Worm (Caenorhabditis elegans) whole organism, L2 larva: ENCODE measurements around the gene Y116F11A.6.

Experiments
- C34F6.9 ChIP-seq: fragments of 150-350 bp; optimal IDR thresholded peaks from 2 replicates; lab custom pipeline; 2014; ENCODE audit warnings: missing biosample characterization, missing genetic modification characterization
- Y55F3AM.14 ChIP-seq: fragments of 200-800 bp; sonication (Bioruptor generic); optimal IDR thresholded peaks from 2 replicates; lab custom pipeline; 2018; ENCODE audit warnings: mild to moderate bottlenecking, missing genetic modification characterization, missing compliant biosample characterization
- ZK546.5 ChIP-seq: sonication (generic microtip); optimal IDR thresholded peaks from 2 replicates; lab custom pipeline; 2017; ENCODE audit warnings: missing biosample characterization, missing genetic modification characterization
- aly-2 ChIP-seq: fragments of 150-350 bp; optimal IDR thresholded peaks from 2 replicates; lab custom pipeline; 2014; ENCODE audit warnings: missing biosample characterization, missing genetic modification characterization
- ceh-16 ChIP-seq: fragments of 150-350 bp; optimal IDR thresholded peaks from 2 replicates; lab custom pipeline; 2014; ENCODE audit warnings: missing biosample characterization, missing genetic modification characterization
- ceh-82 ChIP-seq: fragments of 150-350 bp; optimal IDR thresholded peaks from 2 replicates; lab custom pipeline; 2014; ENCODE audit warnings: missing biosample characterization, missing genetic modification characterization
- crh-2 ChIP-seq: sonication (generic microtip); optimal IDR thresholded peaks from 2 replicates; lab custom pipeline; 2017; ENCODE audit warnings: missing biosample characterization, missing genetic modification characterization
- egl-27 ChIP-seq: sonication (generic microtip); optimal IDR thresholded peaks from 3 replicates; lab custom pipeline; 2017; ENCODE audit warnings: missing biosample characterization, missing genetic modification reagents, missing genetic modification characterization
- elt-1 ChIP-seq: fragments of 150-350 bp; optimal IDR thresholded peaks from 2 replicates; lab custom pipeline; 2014; ENCODE audit warnings: missing biosample characterization, missing genetic modification characterization
- fos-1 ChIP-seq: fragments of 150-350 bp; optimal IDR thresholded peaks from 2 replicates; lab custom pipeline; 2014; ENCODE audit warnings: missing biosample characterization, missing genetic modification characterization
- gmeb-1 ChIP-seq: fragments of 150-350 bp; optimal IDR thresholded peaks from 2 replicates; lab custom pipeline; 2014; ENCODE audit warnings: missing biosample characterization, missing genetic modification characterization
- lsy-2 ChIP-seq, 2 experiments: fragments of 150-350 bp in 1 of 2; sonication (generic microtip) in 1 of 2; optimal IDR thresholded peaks; 2 replicates each; lab custom pipeline; 2014 to 2017; ENCODE audit warnings: missing biosample characterization in 2 of 2, missing genetic modification characterization in 2 of 2
- mbf-1 ChIP-seq: sonication (generic microtip); optimal IDR thresholded peaks from 2 replicates; lab custom pipeline; 2017; ENCODE audit warnings: missing biosample characterization, missing genetic modification characterization
- mdl-1 ChIP-seq, 2 experiments: fragments of 150-350 bp in 1 of 2; sonication (generic microtip) in 1 of 2; optimal IDR thresholded peaks; 2 replicates each; lab custom pipeline; 2017; ENCODE audit warnings: missing biosample characterization in 2 of 2, missing genetic modification characterization in 2 of 2
- nhr-10 ChIP-seq: sonication (generic microtip); optimal IDR thresholded peaks from 2 replicates; lab custom pipeline; 2017; ENCODE audit warnings: missing biosample characterization, missing genetic modification characterization
- nhr-11 ChIP-seq: fragments of 150-350 bp; optimal IDR thresholded peaks from 2 replicates; lab custom pipeline; 2014; ENCODE audit warnings: missing biosample characterization, missing genetic modification characterization
- nhr-237 ChIP-seq: fragments of 150-350 bp; optimal IDR thresholded peaks from 2 replicates; lab custom pipeline; 2014; ENCODE audit warnings: missing biosample characterization, missing genetic modification characterization
- nhr-25 ChIP-seq: fragments of 150-350 bp; sonication (generic microtip); optimal IDR thresholded peaks from 3 replicates; lab custom pipeline; 2014; ENCODE audit warnings: missing biosample characterization, missing genetic modification characterization
- nhr-6 ChIP-seq: fragments of 150-350 bp; optimal IDR thresholded peaks from 2 replicates; lab custom pipeline; 2014; ENCODE audit warnings: missing biosample characterization, missing genetic modification characterization
- nhr-77 ChIP-seq: fragments of 150-350 bp; optimal IDR thresholded peaks from 2 replicates; lab custom pipeline; 2014; ENCODE audit warnings: missing biosample characterization, missing genetic modification characterization
- peb-1 ChIP-seq: fragments of 150-350 bp; optimal IDR thresholded peaks from 2 replicates; lab custom pipeline; 2014; ENCODE audit warnings: missing biosample characterization, missing genetic modification characterization
- sem-4 ChIP-seq: fragments of 150-350 bp; optimal IDR thresholded peaks from 2 replicates; lab custom pipeline; 2014; ENCODE audit warnings: missing biosample characterization, missing genetic modification reagents, missing genetic modification characterization
- skn-1 ChIP-seq: sonication (generic microtip); optimal IDR thresholded peaks from 2 replicates; lab custom pipeline; 2017; ENCODE audit warnings: missing biosample characterization, missing genetic modification characterization
- sma-9 ChIP-seq, 2 experiments: fragments of 150-350 bp in 1 of 2; sonication (generic microtip) in 1 of 2; optimal IDR thresholded peaks; 2 replicates each; lab custom pipeline; 2014 to 2016; ENCODE audit warnings: missing genetic modification characterization in 2 of 2, mild to moderate bottlenecking in 1 of 2, missing biosample characterization in 1 of 2, missing compliant biosample characterization in 1 of 2, missing genetic modification reagents in 1 of 2, moderate library complexity in 1 of 2
- snpc-4 ChIP-seq: fragments of 150-350 bp; optimal IDR thresholded peaks from 2 replicates; lab custom pipeline; 2014; ENCODE audit warnings: missing biosample characterization, missing genetic modification characterization
- unc-39 ChIP-seq: fragments of 150-350 bp; optimal IDR thresholded peaks from 2 replicates; lab custom pipeline; 2014; ENCODE audit warnings: missing biosample characterization, missing genetic modification characterization
- unc-55 ChIP-seq: fragments of 150-350 bp; sonication (generic microtip); optimal IDR thresholded peaks from 3 replicates; lab custom pipeline; 2014; ENCODE audit warnings: missing biosample characterization, missing genetic modification reagents, missing genetic modification characterization
- ztf-1 ChIP-seq: fragments of 200-800 bp; sonication (Bioruptor generic); conservative IDR thresholded peaks from 2 replicates; pipeline ENCODE4 v1.3.6; 2022; ENCODE audit warnings: missing genetic modification characterization, missing compliant biosample characterization
- ztf-4 ChIP-seq: fragments of 150-350 bp; optimal IDR thresholded peaks from 2 replicates; lab custom pipeline; 2014; ENCODE audit warnings: missing biosample characterization, missing genetic modification characterization

The Y116F11A.6 gene

ce11 chrV:19743794-19744193 lies 24.4 kb downstream of the Y116F11A.6 start:
- TF ChIP-seq ztf-4 (tag; lab: Kevin White, UChicago): no peak
- no peak for TF ChIP-seq nhr-6
- no peak for TF ChIP-seq ztf-1
- TF ChIP-seq nhr-237: no peak

DNA sequence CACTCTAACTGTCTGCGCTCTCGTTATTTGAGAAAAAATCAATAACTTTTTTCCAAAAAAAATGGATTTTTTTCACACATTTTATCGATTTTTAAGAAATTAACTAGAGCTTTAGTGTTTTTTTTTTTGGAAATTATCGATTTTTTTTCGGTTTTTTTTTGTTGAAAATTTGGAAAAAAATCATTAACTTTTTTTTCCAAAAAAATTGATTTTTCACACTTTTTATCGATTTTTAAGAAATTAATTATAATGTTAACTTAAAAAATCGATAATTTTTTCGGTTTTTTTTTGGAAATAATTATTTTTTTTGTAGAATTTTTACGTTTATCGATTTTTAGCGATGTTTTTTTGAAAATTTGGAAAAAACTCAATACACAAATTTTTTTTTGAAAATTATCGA lies 24.9 kb downstream of the Y116F11A.6 start:
- TF ChIP-seq mdl-1 (tag; optimal IDR thresholded peaks at IDR 0.05; lab: Kevin White, UChicago): no peak
- TF ChIP-seq lsy-2 (tag; optimal IDR thresholded peaks at IDR 0.05; lab: Kevin White, UChicago): no peak
- no peak for TF ChIP-seq aly-2 (tag; lab: Kevin White, UChicago)
- no peak for TF ChIP-seq nhr-6
- TF ChIP-seq unc-39 (tag; lab: Kevin White, UChicago): no peak
- TF ChIP-seq C34F6.9 (tag; lab: Kevin White, UChicago): no peak
- TF ChIP-seq ztf-4 (tag; lab: Kevin White, UChicago): no peak
- no peak for TF ChIP-seq nhr-25
- no peak for TF ChIP-seq snpc-4 (tag; lab: Kevin White, UChicago)
- no peak for TF ChIP-seq nhr-10 (tag; lab: Kevin White, UChicago)
- no peak for TF ChIP-seq gmeb-1 (tag; lab: Kevin White, UChicago)

DNA sequence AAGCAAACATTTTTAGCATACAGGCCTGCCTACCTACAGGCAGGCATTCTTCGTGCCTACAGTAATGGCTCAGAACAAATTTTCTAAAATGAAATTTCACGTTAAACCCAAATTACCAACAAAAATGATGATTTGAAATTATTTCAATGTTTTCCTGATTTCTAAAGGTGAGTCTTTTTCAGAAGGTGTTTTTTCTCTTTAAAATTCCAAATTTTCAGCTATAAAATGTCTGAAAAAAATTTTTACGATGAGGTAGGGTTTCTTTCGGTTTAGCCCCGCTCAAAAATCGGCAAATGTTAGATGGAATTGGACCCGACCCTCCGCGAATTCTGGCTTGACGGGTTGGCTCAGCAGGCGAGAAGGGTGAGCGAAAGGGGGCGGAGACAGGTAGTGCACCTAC lies 26.5 kb downstream of the Y116F11A.6 start, which contains the start of gene W04E12.5:
Gene W04E12.5 (plus strand): TSS at position 301 of the 400 bp plus-strand sequence.
- TF ChIP-seq nhr-11 (tag; lab: Kevin White, UChicago): no peak
- no peak for TF ChIP-seq peb-1 (tag; lab: Kevin White, UChicago)
- TF ChIP-seq egl-27: no peak
- no peak for TF ChIP-seq ceh-82
- no peak for TF ChIP-seq elt-1 (tag; lab: Kevin White, UChicago)
- TF ChIP-seq nhr-77 (tag; lab: Kevin White, UChicago): no peak

DNA sequence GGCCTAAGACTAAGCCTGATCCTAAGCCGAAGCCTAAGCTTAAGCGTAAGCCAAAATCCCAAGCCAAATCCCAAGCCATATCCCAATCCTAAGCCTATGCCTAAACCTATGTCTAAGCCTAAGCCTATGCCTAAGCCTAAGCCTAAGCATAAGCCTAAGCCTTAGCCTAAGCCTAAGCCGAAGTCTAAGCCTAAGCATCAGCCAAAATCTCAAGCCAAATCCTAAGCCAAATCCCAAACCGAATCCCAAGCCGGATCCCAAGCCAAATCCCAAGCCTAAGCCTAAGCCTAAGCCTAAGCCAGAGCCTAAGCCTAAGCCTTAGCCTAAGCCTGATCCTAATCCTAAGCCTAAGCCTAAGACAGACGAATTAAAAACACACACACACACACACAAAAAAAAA lies 27.8 kb downstream of the Y116F11A.6 start:
- TF ChIP-seq egl-27 (no peak), skn-1 (no peak), sma-9 (GFP tag; optimal IDR thresholded peaks at IDR 0.05; lab: Kevin White, UChicago) (no peak), sma-9 (tag; optimal IDR thresholded peaks at IDR 0.05; lab: Kevin White, UChicago) (no peak)

DNA sequence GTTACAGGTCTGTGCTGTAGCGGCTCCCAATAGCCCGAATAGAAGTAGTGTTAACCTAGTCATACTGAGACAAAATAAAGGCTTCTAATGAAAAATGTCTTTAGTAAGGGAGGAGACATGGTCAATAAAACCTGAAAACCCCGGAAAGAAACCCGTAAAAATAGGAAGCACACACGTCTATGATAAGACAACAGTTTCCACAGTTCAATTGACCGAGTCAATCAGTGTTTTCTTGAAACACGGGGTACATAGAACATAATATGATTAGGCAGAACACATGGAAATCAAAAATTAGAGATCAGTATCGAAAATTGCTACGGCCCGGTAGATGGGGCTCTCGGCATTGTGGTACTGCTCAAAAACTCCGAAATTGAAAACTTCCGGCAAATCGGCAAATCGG lies 31.8 kb downstream of the Y116F11A.6 start, which contains the start of gene clec-49:
Gene clec-49 (minus strand): TSS at position 103 of the 400 bp plus-strand sequence.
- TF ChIP-seq ztf-4 (tag; lab: Kevin White, UChicago) (no peak), sma-9 (GFP tag; optimal IDR thresholded peaks at IDR 0.05; lab: Kevin White, UChicago) (peak; percentile 15), sma-9 (tag; optimal IDR thresholded peaks at IDR 0.05; lab: Kevin White, UChicago) (no peak)

- TF ChIP-seq gmeb-1 (tag; lab: Kevin White, UChicago): no peak
- no peak for TF ChIP-seq sem-4 (tag; lab: Kevin White, UChicago)
- no peak for TF ChIP-seq fos-1 (tag; lab: Kevin White, UChicago)
- TF ChIP-seq nhr-6: no peak
- TF ChIP-seq ZK546.5 (tag; lab: Kevin White, UChicago): no peak
- no peak for TF ChIP-seq nhr-237
- TF ChIP-seq unc-55 (GFP tag; lab: Kevin White, UChicago): no peak
- TF ChIP-seq ztf-1: no peak
- no peak for TF ChIP-seq nhr-11 (tag; lab: Kevin White, UChicago)
- TF ChIP-seq ceh-16: no peak
Observed at ce11 chrV:19752879-19753278, 33.5 kb downstream of the Y116F11A.6 start.

DNA sequence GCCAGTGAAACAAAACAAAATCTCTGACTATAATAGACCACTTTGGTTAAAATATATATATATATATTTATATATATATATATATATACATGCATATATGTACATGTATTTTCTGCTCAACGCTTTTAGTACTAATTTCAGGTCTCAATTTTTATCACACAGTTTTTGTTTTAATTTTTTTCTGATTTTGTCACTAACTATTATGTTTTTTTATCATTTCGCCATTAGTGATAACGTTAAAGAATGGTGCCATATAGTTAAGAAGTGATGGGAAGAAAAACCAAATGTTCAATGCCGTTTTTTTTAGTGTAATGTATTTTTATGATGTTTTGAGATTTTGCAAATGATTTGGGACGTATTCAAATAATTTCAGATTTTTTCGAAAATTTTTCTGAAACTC lies 35.0 kb downstream of the Y116F11A.6 start:
- no peak for TF ChIP-seq Y55F3AM.14 (GFP tag; lab: Kevin White, UChicago)
- TF ChIP-seq mbf-1 (tag; lab: Kevin White, UChicago): no peak
- no peak for TF ChIP-seq ztf-4 (tag; lab: Kevin White, UChicago)
- TF ChIP-seq, all 48 proteins: peak for 0

ce11 chrV:19755260-19755659 lies 35.9 kb downstream of the Y116F11A.6 start, which contains the start of gene clec-50:
clec-50 (minus strand) TSS chrV:19755368.
- TF ChIP-seq skn-1 (no peak), fos-1 (tag; lab: Kevin White, UChicago) (peak; percentile 90), elt-1 (tag; lab: Kevin White, UChicago) (no peak), gmeb-1 (tag; lab: Kevin White, UChicago) (peak; percentile 13), ztf-1 (no peak), nhr-6 (no peak), sma-9 (GFP tag; optimal IDR thresholded peaks at IDR 0.05; lab: Kevin White, UChicago) (peak; percentile 61), sma-9 (tag; optimal IDR thresholded peaks at IDR 0.05; lab: Kevin White, UChicago) (no peak), nhr-77 (tag; lab: Kevin White, UChicago) (no peak), C34F6.9 (tag; lab: Kevin White, UChicago) (no peak), mdl-1 (tag; optimal IDR thresholded peaks at IDR 0.05; lab: Kevin White, UChicago) (no peak), crh-2 (tag; lab: Kevin White, UChicago) (peak; percentile 10)
